Fruit fly (Drosophila melanogaster) Kc167 (cell line): ENCODE measurements around the gene CG17344.

Source experiments
- h ChIP-seq: fragments of >200 bp; optimal IDR thresholded peaks from 3 replicates; lab custom pipeline; 2018; ENCODE audit warnings: missing external identifiers
- insv ChIP-seq: fragments of >200 bp; optimal IDR thresholded peaks from 3 replicates; lab custom pipeline; 2018; ENCODE audit warnings: missing external identifiers

- TF ChIP-seq h (lab: Kevin White, UChicago) (no peak), insv (lab: Kevin White, UChicago) (no peak)
Observed at dm6 chr2L:19096361-19096760, 5.5 kb upstream of the CG17344 start.
